Fruit fly (Drosophila melanogaster) whole organism, wandering third instar larva: ENCODE data around the gene CG14568.

ENCODE experiments used
- Abd-B ChIP-seq: fragments of >200 bp; optimal IDR thresholded peaks from 2 replicates; lab custom pipeline; 2017; ENCODE audit warnings: missing biosample characterization, missing genetic modification characterization
- Dfd ChIP-seq: fragments of >200 bp; optimal IDR thresholded peaks from 2 replicates; lab custom pipeline; 2017; ENCODE audit warnings: missing biosample characterization, missing genetic modification characterization
- N ChIP-seq: fragments of >200 bp; optimal IDR thresholded peaks from 2 replicates; lab custom pipeline; 2018; ENCODE audit warnings: missing biosample characterization, missing external identifiers, missing genetic modification characterization
- Rel ChIP-seq, 2 experiments: fragments of 200-800 bp; sonication (Bioruptor generic) in 1 of 2; optimal IDR thresholded peaks; 2 replicates in 1 of 2; 3 replicates in 1 of 2; lab custom pipeline; 2016 to 2019; ENCODE audit warnings: mild to moderate bottlenecking in 2 of 2, missing biosample characterization in 2 of 2, missing genetic modification characterization in 2 of 2, moderate library complexity in 1 of 2
- Sp1 ChIP-seq: fragments of 200-800 bp; sonication (Bioruptor generic); optimal IDR thresholded peaks from 3 replicates; lab custom pipeline; 2019; ENCODE audit warnings: missing biosample characterization, mild to moderate bottlenecking, missing genetic modification characterization, moderate library complexity
- br ChIP-seq: fragments of 200-800 bp; sonication (Bioruptor generic); optimal IDR thresholded peaks from 2 replicates; lab custom pipeline; 2016; ENCODE audit warnings: missing biosample characterization, missing genetic modification characterization
- brk ChIP-seq: fragments of 200-800 bp; sonication (Bioruptor generic); optimal IDR thresholded peaks from 2 replicates; lab custom pipeline; 2016; ENCODE audit warnings: missing biosample characterization, mild to moderate bottlenecking, missing genetic modification characterization
- fru ChIP-seq: fragments of 200-800 bp; sonication (Bioruptor generic); optimal IDR thresholded peaks from 3 replicates; lab custom pipeline; 2016; ENCODE audit warnings: missing biosample characterization, mild to moderate bottlenecking, missing genetic modification characterization
- h ChIP-seq: fragments of 200-800 bp; sonication (Bioruptor generic); optimal IDR thresholded peaks from 3 replicates; lab custom pipeline; 2016; ENCODE audit warnings: missing biosample characterization, mild to moderate bottlenecking, missing genetic modification characterization
- jim ChIP-seq: fragments of 175-275, 200-325 bp; sonication (Bioruptor generic); optimal IDR thresholded peaks from 2 replicates; lab custom pipeline; 2016; ENCODE audit warnings: missing biosample characterization, mild to moderate bottlenecking, missing genetic modification characterization
- psq ChIP-seq: fragments of 200-800 bp; sonication (Bioruptor generic); optimal IDR thresholded peaks from 3 replicates; lab custom pipeline; 2017; ENCODE audit warnings: missing biosample characterization, mild to moderate bottlenecking, missing genetic modification characterization, moderate library complexity
- sage ChIP-seq: fragments of 200-800 bp; sonication (Bioruptor generic); optimal IDR thresholded peaks from 2 replicates; lab custom pipeline; 2016; ENCODE audit warnings: missing biosample characterization, mild to moderate bottlenecking, missing genetic modification characterization
- usp ChIP-seq: fragments of >200 bp; optimal IDR thresholded peaks from 2 replicates; lab custom pipeline; 2017; ENCODE audit warnings: missing biosample characterization, missing genetic modification characterization
- woc ChIP-seq: sonication (Bioruptor generic); optimal IDR thresholded peaks from 2 replicates; lab custom pipeline; 2016; ENCODE audit warnings: missing biosample characterization, mild to moderate bottlenecking, missing genetic modification characterization

dm6 chr3L:21741234-21741633 is 7.9 kb upstream of the CG14568 start, which contains the start of gene CG14572:
- TF ChIP-seq psq (GFP tag; lab: Kevin White, UChicago), result no peak
- no peak for TF ChIP-seq Abd-B
- TF ChIP-seq woc (GFP tag; lab: Kevin White, UChicago), result no peak
- TF ChIP-seq Rel (GFP tag; optimal IDR thresholded peaks at IDR 0.05; lab: Kevin White, UChicago), result no peak
- TF ChIP-seq Rel (tag; optimal IDR thresholded peaks at IDR 0.05; lab: Kevin White, UChicago), result no peak
- TF ChIP-seq N, result no peak
- TF ChIP-seq brk, result no peak
- no peak for TF ChIP-seq h (GFP tag; lab: Kevin White, UChicago)
- TF ChIP-seq jim (GFP tag; lab: Kevin White, UChicago), result no peak
- no peak for TF ChIP-seq usp (GFP tag; lab: Kevin White, UChicago)
- TF ChIP-seq Sp1 (GFP tag; lab: Kevin White, UChicago), result no peak
- no peak for TF ChIP-seq br
- no peak for TF ChIP-seq fru (GFP tag; lab: Kevin White, UChicago)
- no peak for TF ChIP-seq Dfd (GFP tag; lab: Kevin White, UChicago)
- no peak for TF ChIP-seq sage (GFP tag; lab: Kevin White, UChicago)
